Fruit fly (Drosophila melanogaster) whole organism, embryonic: ENCODE data around the gene CG14618.
A peak's percentile ranks its signal among the peaks of the same experiment; 100 is the strongest.

ENCODE experiments used
- ATbp ChIP-seq: fragments of 200-800 bp; sonication (Bioruptor generic); optimal IDR thresholded peaks from 2 replicates; lab custom pipeline; 2017; ENCODE audit warnings: missing biosample characterization, mild to moderate bottlenecking, missing genetic modification characterization, missing genetic modification reagents
- Ada2b ChIP-seq: fragments of 200-800 bp; sonication (Bioruptor generic); IDR thresholded peaks from 2 replicates; pipeline ENCODE4 v1.3.6; 2022; ENCODE audit warnings: missing biosample characterization, missing genetic modification characterization
- Atf-2 ChIP-seq: fragments of 200-800 bp; sonication (Bioruptor generic); optimal IDR thresholded peaks from 2 replicates; lab custom pipeline; 2016; ENCODE audit warnings: missing biosample characterization, missing genetic modification characterization
- BEAF-32 ChIP-seq: fragments of 200-800 bp; sonication (Bioruptor generic); optimal IDR thresholded peaks from 3 replicates; lab custom pipeline; 2017; ENCODE audit warnings: missing biosample characterization, missing genetic modification characterization, mild to moderate bottlenecking, moderate library complexity, missing genetic modification reagents
- Blimp-1 ChIP-seq: fragments of 200-800 bp; sonication (Bioruptor generic); optimal IDR thresholded peaks from 3 replicates; lab custom pipeline; 2018; ENCODE audit warnings: missing biosample characterization, missing genetic modification characterization, mild to moderate bottlenecking, moderate library complexity, missing genetic modification reagents
- CG10321 ChIP-seq: fragments of 200-800 bp; sonication (Bioruptor generic); IDR thresholded peaks from 2 replicates; pipeline ENCODE4 v1.3.6; 2022; ENCODE audit warnings: missing biosample characterization, missing genetic modification characterization
- CG12071 ChIP-seq: fragments of 200-800 bp; sonication (Bioruptor generic); optimal IDR thresholded peaks from 3 replicates; lab custom pipeline; 2018; ENCODE audit warnings: missing biosample characterization, mild to moderate bottlenecking, missing genetic modification characterization
- CG14860 ChIP-seq: fragments of 200-800 bp; sonication (Bioruptor generic); IDR thresholded peaks from 3 replicates; pipeline ENCODE4 v1.3.6; 2022; ENCODE audit warnings: missing biosample characterization, missing genetic modification characterization; ENCODE audit not compliant: partially characterized antibody
- CG14965 ChIP-seq: fragments of 200-800 bp; sonication (Bioruptor generic); optimal IDR thresholded peaks from 2 replicates; lab custom pipeline; 2016; ENCODE audit warnings: missing biosample characterization, missing genetic modification characterization, borderline replicate concordance
- CG15011 ChIP-seq: fragments of 200-800 bp; sonication (Bioruptor generic); optimal IDR thresholded peaks from 3 replicates; lab custom pipeline; 2018; ENCODE audit warnings: missing biosample characterization, mild to moderate bottlenecking, missing genetic modification characterization
- CG15514 ChIP-seq: fragments of 200-800 bp; sonication (Bioruptor generic); optimal IDR thresholded peaks from 3 replicates; lab custom pipeline; 2017; ENCODE audit warnings: missing biosample characterization, missing genetic modification characterization, mild to moderate bottlenecking, moderate library complexity, missing genetic modification reagents
- CG16813 ChIP-seq: fragments of 200-800 bp; sonication (Bioruptor generic); IDR thresholded peaks from 3 replicates; pipeline ENCODE4 v1.3.6; 2022; ENCODE audit warnings: missing biosample characterization, missing genetic modification characterization; ENCODE audit not compliant: partially characterized antibody
- CG2116 ChIP-seq: fragments of 200-800 bp; sonication (Bioruptor generic); optimal IDR thresholded peaks from 3 replicates; lab custom pipeline; 2018; ENCODE audit warnings: missing biosample characterization, mild to moderate bottlenecking, missing genetic modification characterization
- CG2889 ChIP-seq: fragments of 200-800 bp; sonication (Bioruptor generic); IDR thresholded peaks from 3 replicates; pipeline ENCODE4 v1.3.6; 2022; ENCODE audit warnings: missing biosample characterization, missing genetic modification characterization
- CG30020 ChIP-seq: fragments of 200-800 bp; optimal IDR thresholded peaks from 2 replicates; lab custom pipeline; 2019; ENCODE audit warnings: missing biosample characterization, mild to moderate bottlenecking, missing genetic modification characterization, moderate library complexity
- CG31224 ChIP-seq: fragments of 200-800 bp; sonication (Bioruptor generic); IDR thresholded peaks from 2 replicates; pipeline ENCODE4 v1.3.6; 2022; ENCODE audit warnings: missing biosample characterization, missing genetic modification characterization
- CG32772 ChIP-seq: fragments of 200-800 bp; sonication (Bioruptor generic); IDR thresholded peaks from 2 replicates; pipeline ENCODE4 v1.3.6; 2022; ENCODE audit warnings: missing biosample characterization, missing genetic modification characterization
- CG34422 ChIP-seq: fragments of 200-800 bp; sonication (Bioruptor generic); IDR thresholded peaks from 3 replicates; pipeline ENCODE4 v1.3.6; 2022; ENCODE audit warnings: missing biosample characterization, missing genetic modification characterization
- CG3995 ChIP-seq: fragments of 200-800 bp; sonication (Bioruptor generic); optimal IDR thresholded peaks from 3 replicates; lab custom pipeline; 2016; ENCODE audit warnings: missing biosample characterization, missing genetic modification characterization
- CG43689 ChIP-seq: fragments of 200-800 bp; sonication (Bioruptor generic); IDR thresholded peaks from 2 replicates; pipeline ENCODE4 v1.3.6; 2022; ENCODE audit warnings: missing biosample characterization, missing genetic modification characterization
- CG4820 ChIP-seq: fragments of 200-800 bp; sonication (Bioruptor generic); optimal IDR thresholded peaks from 3 replicates; lab custom pipeline; 2016; ENCODE audit warnings: missing biosample characterization, missing genetic modification characterization
- CG5953 ChIP-seq: fragments of 200-800 bp; sonication (Bioruptor generic); IDR thresholded peaks from 2 replicates; pipeline ENCODE4 v1.3.6; 2022; ENCODE audit warnings: missing biosample characterization, missing genetic modification characterization
- CG7745 ChIP-seq: fragments of 200-800 bp; sonication (Bioruptor generic); optimal IDR thresholded peaks from 2 replicates; lab custom pipeline; 2018; ENCODE audit warnings: missing biosample characterization, mild to moderate bottlenecking, missing genetic modification characterization, moderate library complexity
- CG7839 ChIP-seq: fragments of 200-800 bp; sonication (Bioruptor generic); optimal IDR thresholded peaks from 3 replicates; lab custom pipeline; 2018; ENCODE audit warnings: missing biosample characterization, mild to moderate bottlenecking, missing genetic modification characterization, moderate library complexity
- CG9609 ChIP-seq: fragments of 200-800 bp; sonication (Bioruptor generic); optimal IDR thresholded peaks from 3 replicates; lab custom pipeline; 2016; ENCODE audit warnings: missing biosample characterization, missing genetic modification characterization
- CTCF ChIP-seq: fragments of 200-800 bp; sonication (Bioruptor generic); optimal IDR thresholded peaks from 2 replicates; lab custom pipeline; 2017; ENCODE audit warnings: missing biosample characterization, mild to moderate bottlenecking, missing genetic modification characterization, moderate library complexity
- CkIIα-i1 ChIP-seq: fragments of 200-800 bp; sonication (Bioruptor generic); IDR thresholded peaks from 2 replicates; pipeline ENCODE4 v1.3.6; 2022; ENCODE audit warnings: missing biosample characterization, missing genetic modification characterization
- Dfd ChIP-seq, 2 experiments: fragments of >200 bp; optimal IDR thresholded peaks; 2 replicates each; lab custom pipeline; 2017; ENCODE audit warnings: missing biosample characterization in 2 of 2, missing genetic modification characterization in 2 of 2
- E2f2 ChIP-seq: fragments of 200-800 bp; sonication (Bioruptor generic); IDR thresholded peaks from 2 replicates; pipeline ENCODE4 v1.3.6; 2022; ENCODE audit warnings: missing biosample characterization, missing genetic modification characterization
- ERR ChIP-seq: fragments of 200-800 bp; sonication (Bioruptor generic); optimal IDR thresholded peaks from 2 replicates; lab custom pipeline; 2016; ENCODE audit warnings: missing biosample characterization, missing genetic modification characterization
- MBD-R2 ChIP-seq: fragments of 200-800 bp; sonication (Bioruptor generic); IDR thresholded peaks from 2 replicates; pipeline ENCODE4 v1.3.6; 2022; ENCODE audit warnings: missing biosample characterization, missing genetic modification characterization
- Rfx ChIP-seq: fragments of 200-800 bp; sonication (Bioruptor generic); IDR thresholded peaks from 2 replicates; pipeline ENCODE4 v1.3.6; 2022; ENCODE audit warnings: missing biosample characterization, missing genetic modification characterization
- abd-A ChIP-seq: fragments of 200-800 bp; sonication (Bioruptor generic); optimal IDR thresholded peaks from 3 replicates; lab custom pipeline; 2019; ENCODE audit warnings: missing biosample characterization, mild to moderate bottlenecking, missing genetic modification characterization, moderate library complexity
- bab2 ChIP-seq: fragments of 200-800 bp; sonication (Bioruptor generic); optimal IDR thresholded peaks from 2 replicates; lab custom pipeline; 2016; ENCODE audit warnings: missing biosample characterization, missing genetic modification characterization
- cad ChIP-seq: fragments of >200 bp; optimal IDR thresholded peaks from 2 replicates; lab custom pipeline; 2017; ENCODE audit warnings: missing biosample characterization, missing genetic modification characterization
- cg ChIP-seq: fragments of 200-800 bp; sonication (Bioruptor generic); optimal IDR thresholded peaks from 3 replicates; lab custom pipeline; 2019; ENCODE audit warnings: missing biosample characterization, mild to moderate bottlenecking, missing genetic modification characterization, moderate library complexity
- crp ChIP-seq, 2 experiments: fragments of 200-800 bp; sonication (Bioruptor generic); optimal IDR thresholded peaks; 2 replicates in 1 of 2; 3 replicates in 1 of 2; lab custom pipeline; 2017; ENCODE audit warnings: missing biosample characterization in 2 of 2, missing genetic modification characterization in 2 of 2, mild to moderate bottlenecking in 1 of 2, moderate library complexity in 1 of 2
- dati ChIP-seq: fragments of 200-800 bp; sonication (Bioruptor generic); IDR thresholded peaks from 2 replicates; pipeline ENCODE4 v1.3.6; 2022; ENCODE audit warnings: missing biosample characterization, missing genetic modification characterization
- esg ChIP-seq: fragments of 200-800 bp; sonication (Bioruptor generic); conservative IDR thresholded peaks from 2 replicates; pipeline ENCODE4 v1.3.6; 2022; ENCODE audit warnings: missing biosample characterization, missing genetic modification characterization
- fru ChIP-seq: fragments of >200 bp; optimal IDR thresholded peaks from 2 replicates; lab custom pipeline; 2017
- hb ChIP-seq: fragments of 200-800 bp; sonication (Bioruptor generic); IDR thresholded peaks from 3 replicates; pipeline ENCODE4 v1.3.6; 2022; ENCODE audit warnings: missing biosample characterization, missing genetic modification characterization; ENCODE audit not compliant: partially characterized antibody
- hkb ChIP-seq, 2 experiments: fragments of 200-800 bp in 1 of 2; fragments of >200 bp in 1 of 2; sonication (Bioruptor generic) in 1 of 2; IDR thresholded peaks in 1 of 2; optimal IDR thresholded peaks in 1 of 2; 2 replicates each; pipeline versions ENCODE4 v1.3.6 to Lab custom; 2017 to 2022; ENCODE audit warnings: missing biosample characterization in 1 of 2, missing genetic modification characterization in 1 of 2
- kah ChIP-seq: fragments of 200-800 bp; sonication (Bioruptor generic); optimal IDR thresholded peaks from 2 replicates; lab custom pipeline; 2018; ENCODE audit warnings: missing biosample characterization, mild to moderate bottlenecking, missing genetic modification characterization
- knrl ChIP-seq: fragments of 200-800 bp; sonication (Bioruptor generic); IDR thresholded peaks from 3 replicates; pipeline ENCODE4 v1.3.6; 2022; ENCODE audit warnings: missing biosample characterization, missing genetic modification characterization; ENCODE audit not compliant: partially characterized antibody
- luna ChIP-seq: fragments of 200-800 bp; sonication (Bioruptor generic); optimal IDR thresholded peaks from 2 replicates; lab custom pipeline; 2016; ENCODE audit warnings: missing biosample characterization, missing genetic modification characterization
- pnt ChIP-seq: fragments of 200-800 bp; sonication (Bioruptor generic); optimal IDR thresholded peaks from 3 replicates; lab custom pipeline; 2016; ENCODE audit warnings: missing biosample characterization, missing genetic modification characterization
- pum ChIP-seq: fragments of 200-800 bp; sonication (Bioruptor generic); optimal IDR thresholded peaks from 2 replicates; lab custom pipeline; 2016; ENCODE audit warnings: missing biosample characterization, missing genetic modification characterization
- ranshi ChIP-seq: fragments of 200-800 bp; sonication (Bioruptor generic); IDR thresholded peaks from 2 replicates; pipeline ENCODE4 v1.3.6; 2022; ENCODE audit warnings: missing biosample characterization, missing genetic modification characterization
- sc ChIP-seq, 3 experiments: fragments of >200 bp in 2 of 3; fragments of 200-800 bp in 1 of 3; sonication (Bioruptor generic) in 1 of 3; optimal IDR thresholded peaks; 2 replicates in 2 of 3; 3 replicates in 1 of 3; lab custom pipeline; 2017; ENCODE audit warnings: mild to moderate bottlenecking in 1 of 3, missing biosample characterization in 1 of 3, missing genetic modification characterization in 1 of 3, missing genetic modification reagents in 1 of 3
- seq ChIP-seq: fragments of 200-800 bp; sonication (Bioruptor generic); IDR thresholded peaks from 2 replicates; pipeline ENCODE4 v1.3.6; 2022; ENCODE audit warnings: missing biosample characterization, missing genetic modification characterization
- sqz ChIP-seq: fragments of 200-800 bp; sonication (Bioruptor generic); optimal IDR thresholded peaks from 3 replicates; lab custom pipeline; 2018; ENCODE audit warnings: missing biosample characterization, mild to moderate bottlenecking, missing genetic modification characterization
- stwl ChIP-seq: fragments of 200-800 bp; sonication (Bioruptor generic); optimal IDR thresholded peaks from 3 replicates; lab custom pipeline; 2018; ENCODE audit warnings: missing biosample characterization, mild to moderate bottlenecking, missing genetic modification characterization, moderate library complexity

CG14618 gene

dm6 chrX:22461218-22461760 lies 12.2 kb upstream of the CG14618 start (continued):
- TF ChIP-seq Dfd (GFP tag; optimal IDR thresholded peaks at IDR 0.05; lab: Kevin White, UChicago) (no peak), CG32772 (GFP tag; lab: Robert Waterston, UW) (no peak), MBD-R2 (GFP tag; lab: Robert Waterston, UW) (no peak), CG9609 (GFP tag; lab: Kevin White, UChicago) (no peak), pnt (GFP tag; lab: Kevin White, UChicago) (no peak), esg (no peak), E2f2 (no peak), CG34422 (GFP tag; lab: Robert Waterston, UW) (no peak), hb (GFP tag; lab: Robert Waterston, UW) (no peak), CG4820 (no peak), sqz (GFP tag; lab: Kevin White, UChicago) (no peak), CG5953 (no peak), bab2 (no peak), CG31224 (GFP tag; lab: Robert Waterston, UW) (no peak), CG2889 (GFP tag; lab: Robert Waterston, UW) (no peak), CG14860 (no peak), knrl (GFP tag; lab: Robert Waterston, UW) (0 out of 3 replicates have a peak, but pooled peaks have one; percentile 10), seq (no peak), CG7745 (tag; lab: Kevin White, UChicago) (no peak), Rfx (no peak), CG43689 (GFP tag; lab: Robert Waterston, UW) (no peak), luna (GFP tag; lab: Kevin White, UChicago) (no peak), CG3995 (peak; percentile 96), stwl (tag; lab: Kevin White, UChicago) (peak; percentile 2), CG2116 (GFP tag; lab: Kevin White, UChicago) (no peak), cg (GFP tag; lab: Kevin White, UChicago) (peak; percentile 50), pum (no peak), kah (GFP tag; lab: Kevin White, UChicago) (peak; percentile 28)
- TF ChIP-seq, all 482 proteins: peak for 8

DNA sequence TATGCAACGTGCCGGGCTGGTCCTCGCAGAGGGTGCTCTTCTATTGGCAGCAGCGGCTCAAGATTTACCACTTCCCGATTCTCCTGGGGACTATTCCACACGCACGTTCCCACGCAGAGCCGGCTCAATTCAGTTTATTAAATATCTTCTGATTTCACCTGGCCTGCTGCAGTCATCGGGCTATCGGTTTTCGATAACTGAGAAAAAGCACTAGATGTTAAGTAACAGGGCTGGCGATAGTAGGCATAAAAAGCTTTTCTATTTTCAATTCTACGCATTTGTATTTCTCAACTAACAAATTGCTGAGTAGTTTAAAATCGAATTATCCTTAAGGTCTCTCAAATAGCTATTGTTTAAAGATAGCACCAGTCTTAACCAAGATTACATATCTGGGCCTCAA lies 1.7 kb upstream of the CG14618 start, which contains the start of gene CG14613:
Gene CG14613, minus strand, starts transcription at position 203 of the 400 bp plus-strand sequence.
- TF ChIP-seq sc (optimal IDR thresholded peaks at IDR 0.05; lab: Kevin White, UChicago) = no peak
- no peak for TF ChIP-seq sc (GFP tag; optimal IDR thresholded peaks at IDR 0.05; lab: Kevin White, UChicago)
- no peak for TF ChIP-seq CkIIα-i1 (GFP tag; lab: Robert Waterston, UW)
- no peak for TF ChIP-seq CG10321 (GFP tag; lab: Robert Waterston, UW)
- TF ChIP-seq CG15011 (GFP tag; lab: Kevin White, UChicago) = no peak
- no peak for TF ChIP-seq cad
- no peak for TF ChIP-seq hkb (optimal IDR thresholded peaks at IDR 0.05; lab: Kevin White, UChicago)
- no peak for TF ChIP-seq hkb (GFP tag; IDR thresholded peaks at IDR 0.05; lab: Robert Waterston, UW)
- TF ChIP-seq BEAF-32 (GFP tag; lab: Kevin White, UChicago) = peak; percentile 30
- no peak for TF ChIP-seq abd-A
- TF ChIP-seq CG15514 (GFP tag; lab: Kevin White, UChicago) = no peak
- no peak for TF ChIP-seq CG16813 (GFP tag; lab: Robert Waterston, UW)
- TF ChIP-seq CG7839 = no peak
- TF ChIP-seq Blimp-1 (GFP tag; lab: Kevin White, UChicago) = no peak
- no peak for TF ChIP-seq CG30020 (tag; lab: Kevin White, UChicago)
- TF ChIP-seq crp (GFP tag; optimal IDR thresholded peaks at IDR 0.05; lab: Kevin White, UChicago) = peak in 1 of 2 experiments; percentile 24
- TF ChIP-seq ranshi (GFP tag; lab: Robert Waterston, UW) = no peak
- no peak for TF ChIP-seq dati (GFP tag; lab: Robert Waterston, UW)
- TF ChIP-seq ERR = no peak
- no peak for TF ChIP-seq Ada2b
- TF ChIP-seq CG14965 (GFP tag; lab: Kevin White, UChicago) = no peak
- TF ChIP-seq CG12071 (GFP tag; lab: Kevin White, UChicago) = no peak
- TF ChIP-seq fru (lab: Kevin White, UChicago) = no peak
- TF ChIP-seq CTCF (GFP tag; lab: Kevin White, UChicago) = no peak
- no peak for TF ChIP-seq Atf-2 (GFP tag; lab: Kevin White, UChicago)
- no peak for TF ChIP-seq ATbp (GFP tag; lab: Kevin White, UChicago)
